Fruit fly (Drosophila melanogaster): ENCODE data around the gene CG15024.

dm6 chr3L:4507846-4508245 is 44.2 kb upstream of the CG15024 start:
- TF ChIP-seq Hr96 (GFP tag; optimal IDR thresholded peaks at IDR 0.05) (no peak), CG7101 (tag; optimal IDR thresholded peaks at IDR 0.05) (no peak), CG1620 (GFP tag; optimal IDR thresholded peaks at IDR 0.05) (no peak), bab1 (GFP tag; optimal IDR thresholded peaks at IDR 0.05) (no peak), CG12768 (GFP tag; optimal IDR thresholded peaks at IDR 0.05) (no peak), Crg-1 (GFP tag; optimal IDR thresholded peaks at IDR 0.05) (no peak), CG7045 (GFP tag; optimal IDR thresholded peaks at IDR 0.05) (no peak), pad (GFP tag; optimal IDR thresholded peaks at IDR 0.05) (no peak), CG33017 (tag; optimal IDR thresholded peaks at IDR 0.05) (no peak), cic (GFP tag; optimal IDR thresholded peaks at IDR 0.05) (no peak), kay (GFP tag; ENCODE audit: borderline replicate concordance) (no peak), Mnt (GFP tag; optimal IDR thresholded peaks at IDR 0.05) (no peak)
